Worm (Caenorhabditis elegans): ENCODE data around the gene mec-7.

mec-7 gene

ce11 chrX:7791802-7792201 lies 15.3 kb upstream of the mec-7 start:
- TF ChIP-seq unc-62 (GFP tag; optimal IDR thresholded peaks at IDR 0.05), result no peak

- no peak for TF ChIP-seq unc-62 (GFP tag; optimal IDR thresholded peaks at IDR 0.05)
Observed at ce11 chrX:7787885-7788353, 11.4 kb upstream of the mec-7 start, which contains the start of gene ZK154.5. ZK154.5 (minus strand) TSS chrX:7787935.

- no peak for TF ChIP-seq unc-62 (GFP tag; optimal IDR thresholded peaks at IDR 0.05)
Observed at ce11 chrX:7782389-7782788, 5.9 kb upstream of the mec-7 start, which contains the start of gene ZK154.4. ZK154.4 (minus strand) TSS chrX:7782415.

- TF ChIP-seq unc-62 (GFP tag; optimal IDR thresholded peaks at IDR 0.05), result no peak
Observed at ce11 chrX:7781827-7782226, 5.3 kb upstream of the mec-7 start.

- no peak for TF ChIP-seq unc-62 (GFP tag; optimal IDR thresholded peaks at IDR 0.05)
Observed at ce11 chrX:7779527-7780033, 3.1 kb upstream of the mec-7 start, which contains the start of gene ZK154.1. ZK154.1 (plus strand) TSS chrX:7779577.

ce11 chrX:7778786-7779185 lies 2.3 kb upstream of the mec-7 start:
- TF ChIP-seq unc-62 (GFP tag; optimal IDR thresholded peaks at IDR 0.05), result no peak

- TF ChIP-seq unc-62 (GFP tag; optimal IDR thresholded peaks at IDR 0.05), result no peak
Observed at ce11 chrX:7773714-7774318, 2.7 kb downstream of the mec-7 start.

ce11 chrX:7752770-7753169 lies 23.7 kb downstream of the mec-7 start, which contains the start of gene deg-1:
deg-1 (plus strand) TSS chrX:7753070.
- no peak for TF ChIP-seq unc-62 (GFP tag; optimal IDR thresholded peaks at IDR 0.05)

ce11 chrX:7750084-7750483 lies 26.4 kb downstream of the mec-7 start:
- TF ChIP-seq unc-62 (GFP tag; optimal IDR thresholded peaks at IDR 0.05), result no peak

- TF ChIP-seq unc-62 (GFP tag; optimal IDR thresholded peaks at IDR 0.05), result no peak
Observed at ce11 chrX:7745386-7745785, 31.1 kb downstream of the mec-7 start.

ce11 chrX:7743939-7744338 lies 32.5 kb downstream of the mec-7 start, which contains the start of gene ref-2:
ref-2 (plus strand) TSS chrX:7744239.
- TF ChIP-seq unc-62 (GFP tag; optimal IDR thresholded peaks at IDR 0.05), result no peak

ce11 chrX:7739353-7739752 lies 37.1 kb downstream of the mec-7 start, which contains the start of gene K09F5.1:
K09F5.1 (plus strand) TSS chrX:7739653.
- TF ChIP-seq unc-62 (GFP tag; optimal IDR thresholded peaks at IDR 0.05), result no peak

ce11 chrX:7736171-7736570 lies 40.3 kb downstream of the mec-7 start, which contains the start of gene set-12:
set-12 (minus strand) TSS chrX:7736271.
- TF ChIP-seq unc-62 (GFP tag; optimal IDR thresholded peaks at IDR 0.05), result no peak

- TF ChIP-seq unc-62 (GFP tag; optimal IDR thresholded peaks at IDR 0.05), result no peak
Observed at ce11 chrX:7733571-7733970, 42.9 kb downstream of the mec-7 start.

ce11 chrX:7727601-7728000 lies 48.9 kb downstream of the mec-7 start, which contains the start of gene vit-1:
vit-1 (plus strand) TSS chrX:7727889.
- TF ChIP-seq unc-62 (GFP tag; optimal IDR thresholded peaks at IDR 0.05), result no peak

- no peak for TF ChIP-seq unc-62 (GFP tag; optimal IDR thresholded peaks at IDR 0.05)
Observed at ce11 chrX:7726351-7726750, 50.1 kb downstream of the mec-7 start.

ce11 chrX:7725615-7726014 lies 50.9 kb downstream of the mec-7 start, which contains the start of gene spp-14:
spp-14 (plus strand) TSS chrX:7725979.
- TF ChIP-seq unc-62 (GFP tag; optimal IDR thresholded peaks at IDR 0.05), result no peak
